Fruit fly (Drosophila melanogaster) whole organism, embryonic: ENCODE measurements around the gene mirr.

Experiments
- CG13775 ChIP-seq: fragments of 200-800 bp; sonication (Bioruptor generic); optimal IDR thresholded peaks from 3 replicates; lab custom pipeline; 2017; ENCODE audit warnings: missing biosample characterization, mild to moderate bottlenecking, missing genetic modification characterization
- CG2116 ChIP-seq: fragments of 200-800 bp; sonication (Bioruptor generic); optimal IDR thresholded peaks from 3 replicates; lab custom pipeline; 2018; ENCODE audit warnings: missing biosample characterization, mild to moderate bottlenecking, missing genetic modification characterization
- Gsc ChIP-seq: fragments of 200-800 bp; sonication (Bioruptor generic); IDR thresholded peaks from 2 replicates; pipeline ENCODE4 v1.3.6; 2022; ENCODE audit warnings: missing biosample characterization, missing genetic modification characterization
- dimm ChIP-seq: fragments of 200-800 bp; sonication (Bioruptor generic); IDR thresholded peaks from 2 replicates; pipeline ENCODE4 v1.3.6; 2022; ENCODE audit warnings: missing biosample characterization, missing genetic modification characterization
- kay ChIP-seq: fragments of 200-800 bp; sonication (Bioruptor generic); optimal IDR thresholded peaks from 2 replicates; lab custom pipeline; 2016; ENCODE audit warnings: missing biosample characterization, missing genetic modification characterization

dm6 chr3L:12653124-12653523, 40.3 kb upstream of the mirr start:
- TF ChIP-seq Gsc (no peak), CG2116 (GFP tag; lab: Kevin White, UChicago) (no peak), dimm (GFP tag; lab: Robert Waterston, UW) (no peak), kay (GFP tag; lab: Kevin White, UChicago) (no peak), CG13775 (GFP tag; lab: Kevin White, UChicago) (peak; percentile 5)
